Fruit fly (Drosophila melanogaster): ENCODE results near the gene CG42788.
A peak's percentile ranks its signal among the peaks of the same experiment; 100 is the strongest.

The CG42788 gene

DNA sequence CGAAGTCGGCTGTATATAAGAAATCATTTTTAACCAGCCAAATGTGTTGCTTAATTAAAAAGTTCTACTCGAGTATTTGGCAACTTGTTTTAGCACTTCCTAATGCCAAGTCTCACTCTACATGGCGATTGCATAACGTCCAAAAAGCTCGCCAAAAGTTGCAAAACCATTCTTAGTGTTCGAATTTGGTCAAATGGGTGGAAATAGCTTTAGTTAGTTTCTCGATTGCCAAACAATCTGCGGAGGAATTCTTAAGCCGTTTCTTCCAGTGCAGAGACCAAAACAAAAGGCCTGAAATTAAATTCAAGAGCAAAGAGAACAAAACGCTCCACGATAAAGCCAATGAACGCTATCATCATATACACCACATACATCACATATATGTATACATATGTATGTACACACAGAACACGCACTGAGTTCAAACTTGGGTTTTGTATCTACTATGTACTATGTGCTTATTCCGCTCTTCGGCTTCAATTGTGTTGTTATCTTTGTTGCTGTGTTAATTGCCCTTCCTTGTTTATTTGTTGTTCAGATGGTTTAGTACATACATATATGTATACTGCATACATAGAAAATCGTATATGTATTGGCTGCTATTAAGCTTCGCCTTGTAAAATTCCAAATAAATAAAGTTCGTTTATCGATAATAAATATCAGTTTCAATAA, 42.3 kb downstream of the CG42788 start:
- TF ChIP-seq CG12219 (GFP tag; optimal IDR thresholded peaks at IDR 0.05) (peak; percentile 11), Bdp1 (GFP tag; optimal IDR thresholded peaks at IDR 0.05) (peak; percentile 10), CG4328 (GFP tag; optimal IDR thresholded peaks at IDR 0.05) (peak; percentile 62), insv (GFP tag; optimal IDR thresholded peaks at IDR 0.05) (peak in 1 of 2 experiments; percentile 7), CG17912 (GFP tag; optimal IDR thresholded peaks at IDR 0.05) (no peak), CG4282 (GFP tag; optimal IDR thresholded peaks at IDR 0.05) (no peak), Dll (GFP tag; IDR thresholded peaks at IDR 0.05; ENCODE audit: partially characterized antibody) (no peak), dmrt99B (tag; optimal IDR thresholded peaks at IDR 0.05) (no peak), Ada2b (GFP tag; IDR thresholded peaks at IDR 0.05) (no peak), CG12391 (tag; optimal IDR thresholded peaks at IDR 0.05) (no peak), mirr (GFP tag; optimal IDR thresholded peaks at IDR 0.05) (peak; percentile 92), BEAF-32 (GFP tag; optimal IDR thresholded peaks at IDR 0.05) (no peak), CG10462 (GFP tag; optimal IDR thresholded peaks at IDR 0.05) (no peak), Antp (GFP tag; optimal IDR thresholded peaks at IDR 0.05) (peak; percentile 21), CG16813 (GFP tag; IDR thresholded peaks at IDR 0.05; ENCODE audit: partially characterized antibody) (no peak), CG9817 (tag; optimal IDR thresholded peaks at IDR 0.05) (no peak), psq (GFP tag; optimal IDR thresholded peaks at IDR 0.05) (no peak), CG9609 (GFP tag; optimal IDR thresholded peaks at IDR 0.05) (no peak), CG7745 (tag; optimal IDR thresholded peaks at IDR 0.05) (peak; percentile 20), CG30431 (GFP tag; optimal IDR thresholded peaks at IDR 0.05) (no peak), crc (GFP tag; optimal IDR thresholded peaks at IDR 0.05) (no peak), Dp (GFP tag; optimal IDR thresholded peaks at IDR 0.05) (no peak), CG4820 (GFP tag; optimal IDR thresholded peaks at IDR 0.05) (no peak), ase (GFP tag; IDR thresholded peaks at IDR 0.05) (no peak), CG18262 (tag; optimal IDR thresholded peaks at IDR 0.05) (peak; percentile 19), CG32532 (GFP tag; IDR thresholded peaks at IDR 0.05) (no peak), unc-4 (GFP tag; IDR thresholded peaks at IDR 0.05; ENCODE audit: partially characterized antibody) (no peak), CG42726 (GFP tag; IDR thresholded peaks at IDR 0.05; ENCODE audit: partially characterized antibody) (no peak), Eip74EF (GFP tag; optimal IDR thresholded peaks at IDR 0.05) (peak in 1 of 2 experiments; percentile 54), GATAe (GFP tag; conservative IDR thresholded peaks at IDR 0.05) (no peak), dysf (GFP tag; IDR thresholded peaks at IDR 0.05) (no peak; the same call in 2 of the 3 replicates), so (GFP tag; IDR thresholded peaks at IDR 0.05) (0 out of 3 replicates have a peak, but pooled peaks have one; percentile 8), CG31388 (GFP tag; optimal IDR thresholded peaks at IDR 0.05) (no peak), Oli (tag; optimal IDR thresholded peaks at IDR 0.05) (no peak), CG17361 (GFP tag; IDR thresholded peaks at IDR 0.05) (peak; percentile 13; the same call in 1 of the 3 replicates), Sry-δ (GFP tag; optimal IDR thresholded peaks at IDR 0.05) (no peak), CG12769 (tag; optimal IDR thresholded peaks at IDR 0.05) (peak; percentile 24), crol (GFP tag; IDR thresholded peaks at IDR 0.05) (no peak), CG4424 (GFP tag; optimal IDR thresholded peaks at IDR 0.05) (no peak), Gug (GFP tag; IDR thresholded peaks at IDR 0.05) (0 out of 4 replicates have a peak, but pooled peaks have one; percentile 27), peb (GFP tag; IDR thresholded peaks at IDR 0.05) (no peak), Jarid2 (GFP tag; optimal IDR thresholded peaks at IDR 0.05) (peak; percentile 5), CG6272 (GFP tag; IDR thresholded peaks at IDR 0.05) (no peak), caup (GFP tag; optimal IDR thresholded peaks at IDR 0.05; ENCODE audit: severe bottlenecking) (peak; percentile 61), CG1529 (GFP tag; optimal IDR thresholded peaks at IDR 0.05) (peak; percentile 42), dimm (GFP tag; IDR thresholded peaks at IDR 0.05) (no peak), CG12071 (GFP tag; optimal IDR thresholded peaks at IDR 0.05) (peak; percentile 65), rib (GFP tag; IDR thresholded peaks at IDR 0.05) (no peak), Atf3 (GFP tag; optimal IDR thresholded peaks at IDR 0.05) (no peak)
